Worm (Caenorhabditis elegans) whole organism, mixed stage, embryonic: Measurements from ENCODE around the gene K09H11.4.

Experiments used
- M03D4.4 ChIP-seq: sonication (generic microtip); optimal IDR thresholded peaks from 2 replicates; lab custom pipeline; 2017; ENCODE audit warnings: mild to moderate bottlenecking, missing genetic modification characterization, missing compliant biosample characterization
- bed-3 ChIP-seq: fragments of 200-800 bp; sonication (Bioruptor generic); optimal IDR thresholded peaks from 3 replicates; lab custom pipeline; 2018; ENCODE audit warnings: mild to moderate bottlenecking, missing genetic modification characterization, moderate library complexity, missing compliant biosample characterization
- ceh-39 ChIP-seq: fragments of 150-350 bp; optimal IDR thresholded peaks from 2 replicates; lab custom pipeline; 2014; ENCODE audit warnings: missing biosample characterization, missing genetic modification characterization
- ceh-43 ChIP-seq: fragments of 200-800 bp; sonication (Bioruptor generic); optimal IDR thresholded peaks from 2 replicates; lab custom pipeline; 2018; ENCODE audit warnings: mild to moderate bottlenecking, missing genetic modification characterization, moderate library complexity, missing compliant biosample characterization
- ceh-83 ChIP-seq: fragments of 200-800 bp; sonication (Bioruptor generic); optimal IDR thresholded peaks from 2 replicates; lab custom pipeline; 2018; ENCODE audit warnings: mild to moderate bottlenecking, missing genetic modification characterization, missing compliant biosample characterization
- ces-1 ChIP-seq: fragments of 150-350 bp; optimal IDR thresholded peaks from 2 replicates; lab custom pipeline; 2014; ENCODE audit warnings: missing biosample characterization, missing genetic modification reagents, missing genetic modification characterization
- cnd-1 ChIP-seq: fragments of 200-800 bp; sonication (Bioruptor generic); optimal IDR thresholded peaks from 2 replicates; lab custom pipeline; 2018; ENCODE audit warnings: mild to moderate bottlenecking, missing genetic modification characterization, missing compliant biosample characterization
- drap-1 ChIP-seq: fragments of 200-800 bp; sonication (Bioruptor generic); optimal IDR thresholded peaks from 3 replicates; lab custom pipeline; 2018; ENCODE audit warnings: mild to moderate bottlenecking, missing genetic modification characterization, missing compliant biosample characterization
- elt-1 ChIP-seq: sonication (generic microtip); optimal IDR thresholded peaks from 2 replicates; lab custom pipeline; 2017; ENCODE audit warnings: missing genetic modification characterization, mild to moderate bottlenecking, missing compliant biosample characterization, antibody characterized with exemption, moderate library complexity, borderline replicate concordance; ENCODE audit not compliant: insufficient read depth
- elt-3 ChIP-seq: fragments of 150-350 bp; optimal IDR thresholded peaks from 2 replicates; lab custom pipeline; 2014; ENCODE audit warnings: missing biosample characterization, missing genetic modification characterization
- ham-2 ChIP-seq: fragments of 200-800 bp; sonication (Bioruptor generic); optimal IDR thresholded peaks from 2 replicates; lab custom pipeline; 2018; ENCODE audit warnings: mild to moderate bottlenecking, missing genetic modification characterization, missing compliant biosample characterization
- hlh-1 ChIP-seq: fragments of 150-350 bp; optimal IDR thresholded peaks from 2 replicates; lab custom pipeline; 2014; ENCODE audit warnings: missing biosample characterization, missing genetic modification reagents, missing genetic modification characterization
- lin-13 ChIP-seq: fragments of 150-350 bp; optimal IDR thresholded peaks from 2 replicates; lab custom pipeline; 2014; ENCODE audit warnings: missing biosample characterization, missing genetic modification characterization
- lin-32 ChIP-seq: fragments of 200-800 bp; sonication (Bioruptor generic); optimal IDR thresholded peaks from 2 replicates; lab custom pipeline; 2018; ENCODE audit warnings: mild to moderate bottlenecking, missing genetic modification characterization, missing compliant biosample characterization
- lsy-2 ChIP-seq: fragments of 150-350 bp; optimal IDR thresholded peaks from 2 replicates; lab custom pipeline; 2014; ENCODE audit warnings: missing biosample characterization, missing genetic modification characterization
- mab-5 ChIP-seq: fragments of 150-350 bp; optimal IDR thresholded peaks from 2 replicates; lab custom pipeline; 2014; ENCODE audit warnings: missing biosample characterization, missing genetic modification characterization
- mep-1 ChIP-seq: fragments of 150-350 bp; optimal IDR thresholded peaks from 2 replicates; lab custom pipeline; 2017; ENCODE audit warnings: missing biosample characterization, missing genetic modification reagents, missing genetic modification characterization, inconsistent platforms
- mls-2 ChIP-seq: sonication (generic microtip); optimal IDR thresholded peaks from 2 replicates; lab custom pipeline; 2016; ENCODE audit warnings: mild to moderate bottlenecking, missing genetic modification characterization, moderate library complexity, missing compliant biosample characterization
- nhr-2 ChIP-seq: fragments of 150-350 bp; optimal IDR thresholded peaks from 2 replicates; lab custom pipeline; 2014; ENCODE audit warnings: missing biosample characterization, missing genetic modification characterization
- nhr-237 ChIP-seq: fragments of 150-350 bp; optimal IDR thresholded peaks from 2 replicates; lab custom pipeline; 2014; ENCODE audit warnings: missing biosample characterization, missing genetic modification characterization
- nhr-28 ChIP-seq: fragments of 150-350 bp; optimal IDR thresholded peaks from 2 replicates; lab custom pipeline; 2014; ENCODE audit warnings: missing biosample characterization, missing genetic modification characterization
- nhr-76 ChIP-seq: sonication (generic microtip); optimal IDR thresholded peaks from 2 replicates; lab custom pipeline; 2017; ENCODE audit warnings: missing biosample characterization, missing genetic modification characterization
- pha-4 ChIP-seq: fragments of 150-350 bp; optimal IDR thresholded peaks from 2 replicates; lab custom pipeline; 2018; ENCODE audit warnings: missing biosample characterization, missing genetic modification reagents, missing genetic modification characterization
- snpc-4 ChIP-seq: fragments of 150-350 bp; optimal IDR thresholded peaks from 2 replicates; lab custom pipeline; 2014; ENCODE audit warnings: missing biosample characterization, missing genetic modification characterization
- sptf-1 ChIP-seq: sonication (generic microtip); optimal IDR thresholded peaks from 2 replicates; lab custom pipeline; 2017; ENCODE audit warnings: mild to moderate bottlenecking, missing genetic modification characterization, moderate library complexity, missing compliant biosample characterization
- tbx-8 ChIP-seq: fragments of 200-800 bp; sonication (Bioruptor generic); optimal IDR thresholded peaks from 2 replicates; lab custom pipeline; 2018; ENCODE audit warnings: mild to moderate bottlenecking, missing genetic modification characterization, moderate library complexity, missing compliant biosample characterization
- unc-120 ChIP-seq: sonication (generic microtip); optimal IDR thresholded peaks from 2 replicates; lab custom pipeline; 2017; ENCODE audit warnings: missing genetic modification characterization, missing compliant biosample characterization; ENCODE audit not compliant: poor library complexity, severe bottlenecking
- unc-39 ChIP-seq: fragments of 150-350 bp; optimal IDR thresholded peaks from 2 replicates; lab custom pipeline; 2014; ENCODE audit warnings: missing biosample characterization, missing genetic modification characterization
- unc-62 ChIP-seq: fragments of 150-350 bp; optimal IDR thresholded peaks from 2 replicates; lab custom pipeline; 2014; ENCODE audit warnings: missing biosample characterization, missing genetic modification reagents, missing genetic modification characterization
- ztf-11 ChIP-seq: fragments of 150-350 bp; optimal IDR thresholded peaks from 2 replicates; lab custom pipeline; 2014; ENCODE audit warnings: missing biosample characterization, missing genetic modification characterization

The K09H11.4 gene

ce11 chrV:5687115-5687979 lies 39.0 kb downstream of the K09H11.4 start, which contains the start of gene F25B4.7:
Gene F25B4.7 (minus strand): TSS chrV:5687226.
- no peak for TF ChIP-seq tbx-8 (GFP tag; lab: Kevin White, UChicago)
- peak; percentile 52 for TF ChIP-seq ces-1 (GFP tag; lab: Kevin White, UChicago)

DNA sequence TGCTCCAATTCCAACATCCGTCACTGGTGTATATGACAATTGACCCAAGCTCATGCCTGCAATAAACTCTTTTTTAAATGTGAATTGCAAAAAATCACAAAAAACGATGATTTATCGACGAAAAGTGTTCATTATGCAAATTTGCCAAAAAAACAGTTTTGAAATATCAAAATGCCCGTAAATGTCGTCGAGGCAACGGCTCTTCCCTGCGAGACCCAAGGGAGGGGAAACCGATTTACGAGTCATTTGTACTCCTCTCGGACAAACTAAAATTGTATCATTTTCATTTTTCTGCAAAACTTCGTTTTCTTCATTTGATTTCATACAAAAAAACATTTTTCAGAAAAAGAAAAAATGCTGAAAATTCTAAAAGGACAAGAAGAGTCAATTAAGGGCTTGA lies 41.8 kb downstream of the K09H11.4 start, which contains the start of the genes hmgs-1 and F25B4.4:
TSS of gene hmgs-1 (minus strand) at position 56 of the 400 bp plus-strand sequence.
TSS of gene F25B4.4 (plus strand) at position 340 of the 400 bp plus-strand sequence.
- TF ChIP-seq cnd-1 = no peak
- peak; percentile 85 for TF ChIP-seq ces-1 (GFP tag; lab: Kevin White, UChicago)
- peak; percentile 42 for TF ChIP-seq sptf-1 (tag; lab: Kevin White, UChicago)
- TF ChIP-seq mls-2 (tag; lab: Kevin White, UChicago) = peak; percentile 31
- no peak for TF ChIP-seq unc-39 (tag; lab: Kevin White, UChicago)
- no peak for TF ChIP-seq ceh-43
- peak; percentile 87 for TF ChIP-seq lin-13
- peak; percentile 47 for TF ChIP-seq nhr-2
- TF ChIP-seq unc-120 (tag; lab: Kevin White, UChicago) = peak; percentile 98
- TF ChIP-seq hlh-1 (tag; lab: Kevin White, UChicago) = peak; percentile 26
- no peak for TF ChIP-seq tbx-8 (GFP tag; lab: Kevin White, UChicago)
- peak; percentile 15 for TF ChIP-seq mab-5
- peak; percentile 83 for TF ChIP-seq lsy-2 (tag; lab: Kevin White, UChicago)
- TF ChIP-seq drap-1 = peak; percentile 32
- no peak for TF ChIP-seq nhr-76 (tag; lab: Kevin White, UChicago)
- TF ChIP-seq nhr-237 = peak; percentile 91
- TF ChIP-seq unc-62 (GFP tag; lab: Kevin White, UChicago) = peak; percentile 27
- peak; percentile 71 for TF ChIP-seq pha-4
- peak; percentile 45 for TF ChIP-seq ceh-39 (tag; lab: Kevin White, UChicago)
- peak; percentile 95 for TF ChIP-seq mep-1 (tag; lab: Kevin White, UChicago)

DNA sequence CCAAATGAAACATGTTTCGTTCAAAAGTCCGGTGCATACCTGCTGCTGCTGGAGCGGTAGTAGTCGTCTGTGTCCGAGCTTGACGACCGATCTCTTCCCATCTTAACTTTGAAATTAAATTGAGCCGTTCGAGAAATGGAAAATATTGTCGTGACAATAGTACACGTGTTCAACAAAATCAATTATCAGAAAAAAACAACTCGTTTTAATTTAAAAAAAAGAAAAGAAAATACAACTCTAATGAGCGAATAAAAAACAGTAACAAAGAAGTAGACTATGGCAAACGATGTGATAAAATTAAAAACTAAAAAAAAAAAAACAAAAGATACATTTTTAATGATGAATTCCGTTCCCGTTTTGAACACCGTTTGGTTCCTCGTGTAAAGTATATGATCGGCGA lies 43.8 kb downstream of the K09H11.4 start, which contains the start of gene prp-39:
TSS of gene prp-39 (minus strand) at position 101 of the 400 bp plus-strand sequence.
- TF ChIP-seq ceh-39 (tag; lab: Kevin White, UChicago) = no peak
- TF ChIP-seq lin-32 (GFP tag; lab: Kevin White, UChicago) = no peak
- TF ChIP-seq mab-5 = no peak
- TF ChIP-seq bed-3 (GFP tag; lab: Kevin White, UChicago) = no peak
- no peak for TF ChIP-seq ztf-11 (tag; lab: Kevin White, UChicago)
- no peak for TF ChIP-seq mep-1 (tag; lab: Kevin White, UChicago)
- no peak for TF ChIP-seq M03D4.4 (tag; lab: Kevin White, UChicago)
- TF ChIP-seq elt-1 (tag; lab: Kevin White, UChicago) = no peak
- no peak for TF ChIP-seq nhr-2
- no peak for TF ChIP-seq mls-2 (tag; lab: Kevin White, UChicago)
- no peak for TF ChIP-seq ham-2 (GFP tag; lab: Kevin White, UChicago)
- no peak for TF ChIP-seq ceh-83 (GFP tag; lab: Kevin White, UChicago)
- no peak for TF ChIP-seq nhr-28
- no peak for TF ChIP-seq snpc-4 (tag; lab: Kevin White, UChicago)

ce11 chrV:5677947-5678346 lies 48.4 kb downstream of the K09H11.4 start:
- TF ChIP-seq nhr-28 (no peak), M03D4.4 (tag; lab: Kevin White, UChicago) (no peak), ham-2 (GFP tag; lab: Kevin White, UChicago) (no peak), cnd-1 (no peak)
- TF ChIP-seq, all 35 proteins: peak for 0

ce11 chrV:5676011-5676410 lies 50.4 kb downstream of the K09H11.4 start, which contains the start of gene pqn-13:
Gene pqn-13 (minus strand): TSS chrV:5676111.
- TF ChIP-seq bed-3 (GFP tag; lab: Kevin White, UChicago) (no peak), unc-120 (tag; lab: Kevin White, UChicago) (no peak), nhr-76 (tag; lab: Kevin White, UChicago) (no peak), elt-3 (no peak), M03D4.4 (tag; lab: Kevin White, UChicago) (no peak), lsy-2 (tag; lab: Kevin White, UChicago) (no peak), ztf-11 (tag; lab: Kevin White, UChicago) (no peak), elt-1 (tag; lab: Kevin White, UChicago) (no peak), tbx-8 (GFP tag; lab: Kevin White, UChicago) (no peak)
